Fruit fly (Drosophila melanogaster): Measurements from ENCODE around the gene CG11286.
A peak's percentile ranks its signal among the peaks of the same experiment; 100 is the strongest.

The CG11286 gene

DNA sequence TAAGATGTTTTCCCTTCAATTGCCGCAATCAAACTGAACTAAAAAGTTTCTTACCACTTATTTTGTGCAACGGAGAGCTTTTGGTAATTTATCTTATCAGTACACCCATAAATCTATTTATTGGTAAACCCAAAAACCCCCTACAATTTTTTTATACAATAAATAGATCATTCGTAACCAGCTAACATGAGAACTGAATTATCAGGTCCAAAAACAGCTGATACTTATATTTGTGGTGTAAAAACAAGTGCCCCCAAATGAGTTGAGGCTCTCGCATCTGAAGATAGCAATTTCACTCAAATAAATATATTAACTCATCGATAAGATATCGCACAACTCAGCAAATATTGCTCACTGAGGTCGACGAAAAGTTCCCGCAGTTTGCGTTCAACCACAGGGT lies 16.3 kb upstream of the CG11286 start, which contains the start of gene CG18748:
Gene CG18748, minus strand, starts transcription at position 25 of the 400 bp plus-strand sequence.
- TF ChIP-seq Dll (optimal IDR thresholded peaks at IDR 0.05) = no peak
- TF ChIP-seq CG8478 (optimal IDR thresholded peaks at IDR 0.05) = no peak
- no peak for TF ChIP-seq usp (GFP tag; optimal IDR thresholded peaks at IDR 0.05)
- no peak for TF ChIP-seq EcR (GFP tag; optimal IDR thresholded peaks at IDR 0.05)
- no peak for TF ChIP-seq psq (optimal IDR thresholded peaks at IDR 0.05)
- TF ChIP-seq pan (optimal IDR thresholded peaks at IDR 0.05) = no peak

DNA sequence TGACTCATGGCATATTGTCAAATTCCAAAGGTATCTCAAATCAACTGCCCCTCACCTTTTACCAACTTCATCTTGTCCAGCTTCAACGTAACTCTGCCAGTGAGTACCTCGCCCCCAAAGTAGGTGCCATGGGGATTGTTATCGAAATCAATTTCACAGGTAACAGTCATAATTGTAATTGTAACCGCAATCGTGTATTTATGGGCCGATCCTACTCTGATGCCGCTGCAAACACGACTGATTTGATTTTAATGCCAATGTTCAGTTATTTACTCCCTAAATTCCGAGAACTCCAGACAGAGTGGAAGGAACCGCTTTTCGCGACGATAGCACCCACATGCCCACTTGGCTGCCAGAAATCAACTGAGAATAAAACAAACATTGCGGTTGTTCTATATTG lies 14.2 kb upstream of the CG11286 start, which contains the start of gene CG18745:
Gene CG18745, minus strand, starts transcription at position 336 of the 400 bp plus-strand sequence.
- TF ChIP-seq usp (GFP tag; optimal IDR thresholded peaks at IDR 0.05) = no peak
- TF ChIP-seq pan (optimal IDR thresholded peaks at IDR 0.05) = no peak
- TF ChIP-seq psq (optimal IDR thresholded peaks at IDR 0.05) = no peak

DNA sequence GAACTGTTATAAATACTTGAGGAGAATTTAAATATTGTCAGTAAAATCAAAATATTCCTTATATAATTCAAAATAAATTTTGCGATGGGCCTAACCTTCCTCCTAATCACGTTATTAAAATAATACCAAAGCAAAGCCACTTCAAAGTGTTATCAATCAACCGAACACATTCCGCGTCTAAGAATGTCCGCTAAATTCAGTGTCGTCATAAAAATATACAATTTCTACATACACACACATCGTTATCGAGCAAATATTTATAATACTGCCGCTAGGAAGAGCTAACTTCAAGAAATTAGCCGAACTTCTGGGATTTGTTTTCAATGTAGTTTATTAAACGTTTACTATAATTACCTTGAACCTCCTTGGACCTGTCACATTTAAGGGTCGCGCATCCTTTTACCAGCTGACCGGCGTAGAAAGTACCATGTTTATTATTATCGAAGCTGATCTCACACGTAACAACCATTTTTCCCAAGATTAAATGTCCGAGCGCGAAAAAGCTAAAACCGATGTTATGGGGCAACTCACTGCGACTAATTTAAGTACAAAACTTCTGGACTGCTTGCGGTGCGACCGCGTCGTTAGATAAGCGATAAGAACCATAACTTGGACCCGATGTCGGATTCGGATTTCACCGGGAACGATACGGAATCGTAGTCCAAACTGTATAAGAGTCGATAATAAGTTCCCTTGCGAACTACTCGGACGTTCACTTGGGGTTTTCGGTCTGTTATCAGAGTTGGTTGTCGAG lies 11.6 kb upstream of the CG11286 start, which contains the start of gene CG18747:
Gene CG18747, minus strand, starts transcription at position 514 of the 754 bp plus-strand sequence.
- TF ChIP-seq EcR (GFP tag; optimal IDR thresholded peaks at IDR 0.05) (no peak), usp (GFP tag; optimal IDR thresholded peaks at IDR 0.05) (no peak), Dll (optimal IDR thresholded peaks at IDR 0.05) (no peak), pan (optimal IDR thresholded peaks at IDR 0.05) (no peak), psq (optimal IDR thresholded peaks at IDR 0.05) (no peak), CG8478 (optimal IDR thresholded peaks at IDR 0.05) (no peak)

DNA sequence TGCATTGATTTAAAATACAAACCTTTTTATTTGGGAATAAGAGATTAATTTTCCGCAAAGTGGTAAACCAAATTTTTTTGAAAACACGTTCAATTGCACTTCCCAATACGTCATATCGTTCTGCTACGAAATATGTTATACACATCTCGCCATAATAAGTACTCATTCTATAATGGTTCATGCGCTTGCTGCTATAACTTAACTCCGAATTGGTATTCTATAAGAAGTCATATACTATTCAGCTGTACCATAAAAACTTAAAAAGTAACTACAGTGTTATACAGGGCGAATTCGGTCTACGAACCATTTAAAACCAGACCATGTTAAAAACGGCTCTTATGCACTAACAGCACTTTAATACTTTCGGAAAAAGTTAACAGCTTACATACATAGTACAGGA lies 8.1 kb upstream of the CG11286 start:
- TF ChIP-seq usp (GFP tag; optimal IDR thresholded peaks at IDR 0.05) = no peak
- TF ChIP-seq EcR (GFP tag; optimal IDR thresholded peaks at IDR 0.05) = no peak
- no peak for TF ChIP-seq psq (optimal IDR thresholded peaks at IDR 0.05)
- no peak for TF ChIP-seq Dll (optimal IDR thresholded peaks at IDR 0.05)
- no peak for TF ChIP-seq pan (optimal IDR thresholded peaks at IDR 0.05)
- TF ChIP-seq CG8478 (optimal IDR thresholded peaks at IDR 0.05) = no peak

DNA sequence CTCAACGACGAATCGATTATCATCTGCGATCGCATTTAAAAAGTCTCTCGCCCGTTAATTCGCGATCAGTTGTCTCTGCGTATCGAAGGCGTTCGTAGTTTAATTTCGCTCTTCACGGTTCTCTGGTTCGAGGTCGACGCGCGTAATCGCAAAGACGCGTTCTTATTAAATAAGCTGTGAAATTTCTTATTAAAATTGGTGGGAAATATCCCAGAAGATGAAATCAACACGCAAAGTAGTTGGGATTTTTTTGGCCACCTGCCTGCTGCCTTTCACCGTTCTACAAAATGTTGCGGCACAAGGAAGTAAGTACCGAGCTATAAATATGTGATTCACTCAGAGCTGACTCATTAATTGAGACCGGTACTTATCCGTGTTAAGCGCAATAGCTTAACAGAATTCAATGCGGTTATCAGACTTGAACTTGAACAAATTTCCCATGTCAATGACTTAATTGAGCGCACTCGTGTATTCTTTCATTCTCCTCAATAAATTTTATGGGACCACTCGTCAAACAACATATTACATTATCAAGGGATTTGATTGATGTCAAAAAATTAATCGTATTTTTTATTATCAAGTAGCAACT lies 10.5 kb downstream of the CG11286 start:
- TF ChIP-seq EcR (GFP tag; optimal IDR thresholded peaks at IDR 0.05) = no peak
- no peak for TF ChIP-seq psq (optimal IDR thresholded peaks at IDR 0.05)
- TF ChIP-seq pan (optimal IDR thresholded peaks at IDR 0.05) = no peak
- no peak for TF ChIP-seq CG8478 (optimal IDR thresholded peaks at IDR 0.05)
- TF ChIP-seq Dll (optimal IDR thresholded peaks at IDR 0.05) = no peak
- TF ChIP-seq usp (GFP tag; optimal IDR thresholded peaks at IDR 0.05) = no peak

DNA sequence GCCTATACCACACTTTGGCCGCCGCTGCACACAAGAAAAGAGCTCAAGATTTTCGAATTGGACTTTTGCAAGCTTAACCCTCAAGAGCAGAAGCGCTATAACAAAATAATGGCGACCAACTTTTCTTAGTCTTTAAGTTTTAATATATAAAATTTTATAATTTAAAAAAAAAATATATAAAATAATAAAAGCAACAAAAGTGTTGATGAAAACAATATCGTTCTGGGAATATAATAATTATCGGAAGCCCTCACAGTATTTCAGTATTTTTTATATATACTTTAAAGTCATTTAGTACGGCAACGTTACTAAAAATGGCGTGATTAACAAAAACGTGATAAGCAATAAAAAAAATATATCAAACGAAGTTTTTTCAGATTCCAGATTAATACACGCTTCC lies 12.1 kb downstream of the CG11286 start, which contains the start of gene Sp7:
Gene Sp7, plus strand, starts transcription at position 301 of the 400 bp plus-strand sequence.
- TF ChIP-seq EcR (GFP tag; optimal IDR thresholded peaks at IDR 0.05) (no peak), psq (optimal IDR thresholded peaks at IDR 0.05) (no peak), CG8478 (optimal IDR thresholded peaks at IDR 0.05) (no peak), Dll (optimal IDR thresholded peaks at IDR 0.05) (no peak), usp (GFP tag; optimal IDR thresholded peaks at IDR 0.05) (no peak), pan (optimal IDR thresholded peaks at IDR 0.05) (no peak)

DNA sequence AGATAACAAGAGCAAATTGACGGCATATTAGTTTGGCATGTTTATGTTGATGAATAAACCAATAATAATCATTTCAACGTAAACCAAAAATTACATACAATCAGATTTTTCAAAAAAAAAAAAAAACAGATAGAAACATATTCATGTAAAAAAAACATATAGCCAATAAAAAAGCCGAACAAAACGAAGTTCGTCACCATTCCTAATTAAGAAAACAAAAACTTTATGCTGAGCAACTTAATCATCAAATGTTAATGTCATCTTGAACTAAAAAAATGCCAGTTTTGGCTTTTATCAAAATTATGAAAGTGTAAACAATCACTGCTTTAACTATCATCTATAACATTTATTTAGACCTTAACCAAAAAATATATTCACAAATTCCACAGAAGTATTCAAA lies 13.7 kb downstream of the CG11286 start, which contains the start of gene CG10919:
Gene CG10919, plus strand, starts transcription at position 301 of the 400 bp plus-strand sequence.
- TF ChIP-seq EcR (GFP tag; optimal IDR thresholded peaks at IDR 0.05) (no peak), CG8478 (optimal IDR thresholded peaks at IDR 0.05) (no peak), Dll (optimal IDR thresholded peaks at IDR 0.05) (no peak), usp (GFP tag; optimal IDR thresholded peaks at IDR 0.05) (no peak), pan (optimal IDR thresholded peaks at IDR 0.05) (no peak), psq (optimal IDR thresholded peaks at IDR 0.05) (no peak)

DNA sequence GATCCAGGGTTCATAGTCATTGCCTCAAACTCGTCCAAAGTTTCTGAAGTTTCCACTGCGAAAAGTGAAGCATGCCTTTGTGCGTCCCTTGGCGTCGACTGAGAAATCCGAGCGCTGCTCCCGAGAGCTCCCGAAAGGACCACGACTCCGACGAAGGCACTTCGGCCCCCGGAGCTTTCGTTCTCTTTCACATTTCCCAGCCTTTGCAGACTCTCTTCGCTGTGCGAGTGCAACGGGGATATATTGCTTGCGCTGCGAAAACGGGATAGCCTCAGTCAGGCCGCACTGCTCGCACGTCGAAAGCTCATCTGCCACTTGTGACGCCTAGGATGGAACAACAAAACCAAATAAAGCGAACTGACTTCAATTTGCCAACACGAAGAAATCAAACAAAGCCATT lies 18.0 kb downstream of the CG11286 start:
- TF ChIP-seq pan (optimal IDR thresholded peaks at IDR 0.05) (no peak), CG8478 (optimal IDR thresholded peaks at IDR 0.05) (peak; percentile 34)

DNA sequence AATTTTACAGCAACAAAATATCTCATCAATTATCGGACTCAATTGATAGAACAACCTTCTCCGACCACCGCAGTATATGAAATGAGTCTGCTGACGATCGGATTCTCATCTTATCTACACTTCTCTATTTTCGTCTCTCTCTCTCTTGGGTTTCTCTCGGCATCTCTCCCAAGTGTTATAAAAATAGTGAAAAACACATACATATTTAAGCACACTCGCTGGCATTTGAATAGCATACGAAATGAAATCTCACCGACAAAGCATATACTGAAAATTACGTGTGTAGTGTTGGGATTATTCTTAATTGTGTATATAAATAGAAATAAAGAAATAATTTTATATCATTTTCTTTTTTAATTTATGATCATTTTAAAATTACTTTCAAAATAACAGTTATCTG lies 21.6 kb downstream of the CG11286 start, which contains the start of gene pyd3:
Gene pyd3, minus strand, starts transcription at position 87 of the 400 bp plus-strand sequence.
- TF ChIP-seq EcR (GFP tag; optimal IDR thresholded peaks at IDR 0.05) = no peak

DNA sequence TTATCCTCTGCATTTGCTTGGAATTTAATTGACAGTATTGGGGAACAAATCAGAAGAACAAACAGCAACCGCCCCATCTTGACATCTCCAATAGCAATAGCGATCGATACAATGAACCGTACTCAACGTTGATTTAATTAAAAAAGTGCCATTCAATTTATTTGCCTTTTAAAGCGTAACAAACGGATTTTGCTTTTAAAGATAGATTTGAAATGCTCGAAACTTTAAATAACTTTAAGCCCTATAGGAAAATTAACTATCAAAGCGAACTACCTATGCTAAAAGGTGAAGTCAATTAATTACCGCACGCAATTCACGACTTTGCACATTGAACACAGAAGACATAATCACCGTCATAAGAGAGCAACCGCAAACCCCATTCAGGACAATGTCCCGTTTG lies 32.1 kb downstream of the CG11286 start, which contains the start of gene CG43254:
Gene CG43254, minus strand, starts transcription at position 101 of the 400 bp plus-strand sequence.
- TF ChIP-seq Dll (optimal IDR thresholded peaks at IDR 0.05) = no peak
- TF ChIP-seq psq (optimal IDR thresholded peaks at IDR 0.05) = no peak
- no peak for TF ChIP-seq usp (GFP tag; optimal IDR thresholded peaks at IDR 0.05)
- no peak for TF ChIP-seq EcR (GFP tag; optimal IDR thresholded peaks at IDR 0.05)
- no peak for TF ChIP-seq CG8478 (optimal IDR thresholded peaks at IDR 0.05)
- no peak for TF ChIP-seq pan (optimal IDR thresholded peaks at IDR 0.05)

DNA sequence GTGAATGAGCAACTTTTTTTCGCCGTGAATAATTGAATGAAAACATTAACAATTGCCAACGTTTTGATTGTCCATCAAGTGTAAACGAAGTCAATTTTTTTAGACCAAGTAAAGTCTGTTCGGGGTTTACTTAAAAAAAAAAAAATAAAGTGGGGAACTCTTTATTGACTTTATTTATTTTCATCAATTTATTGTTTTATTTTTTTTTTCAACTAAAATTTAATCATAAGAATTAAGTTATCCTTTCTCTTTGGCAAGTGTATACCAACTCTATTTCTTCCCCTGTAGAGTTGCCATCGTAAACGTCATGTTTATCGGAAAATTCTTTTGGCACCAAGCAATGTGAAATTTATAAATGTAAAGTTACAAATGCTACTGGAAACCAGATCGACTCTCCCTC lies 49.4 kb downstream of the CG11286 start, which contains the start of gene CG2616:
Gene CG2616, plus strand, starts transcription at position 301 of the 400 bp plus-strand sequence.
- TF ChIP-seq EcR (GFP tag; optimal IDR thresholded peaks at IDR 0.05) = no peak
- TF ChIP-seq pan (optimal IDR thresholded peaks at IDR 0.05) = no peak
- TF ChIP-seq psq (optimal IDR thresholded peaks at IDR 0.05) = no peak
- no peak for TF ChIP-seq usp (GFP tag; optimal IDR thresholded peaks at IDR 0.05)
- TF ChIP-seq CG8478 (optimal IDR thresholded peaks at IDR 0.05) = no peak
- TF ChIP-seq Dll (optimal IDR thresholded peaks at IDR 0.05) = no peak

Measured in whole organism.